Fruit fly (Drosophila melanogaster): ENCODE results near the gene Zif.

DNA sequence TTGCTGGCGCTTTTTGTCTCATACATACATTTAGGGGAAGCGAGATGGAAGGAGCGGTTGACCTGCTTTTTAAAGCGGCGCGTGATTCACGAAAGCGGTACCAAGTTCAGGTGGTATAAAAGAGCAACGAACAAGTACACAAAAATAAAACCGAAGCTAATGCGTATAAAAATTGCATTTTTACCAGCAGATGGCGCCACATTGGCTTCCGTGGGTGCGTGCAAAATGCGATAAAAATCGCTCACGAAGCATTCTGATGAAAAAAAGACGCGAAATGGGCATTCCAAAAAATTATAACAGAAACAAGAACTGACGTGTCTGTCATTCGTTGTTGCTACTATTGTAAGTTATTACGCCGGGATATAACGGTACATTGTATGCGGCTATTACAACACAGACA is 33.8 kb upstream of the Zif start:
- no peak for TF ChIP-seq CG11617 (GFP tag; optimal IDR thresholded peaks at IDR 0.05)
- no peak for TF ChIP-seq CG1620 (GFP tag; optimal IDR thresholded peaks at IDR 0.05)
